Fruit fly (Drosophila melanogaster): Measurements from ENCODE around the gene CG15563.

Gene CG15563

dm6 chr3R:31213227-31213626 is 18.9 kb downstream of the CG15563 start, which contains the start of the genes Zwilch and CG1542 (continued):
- TF ChIP-seq CG11093 (GFP tag; IDR thresholded peaks at IDR 0.05) (no peak), CG9932 (GFP tag; IDR thresholded peaks at IDR 0.05) (0 out of 2 replicates have a peak, but pooled peaks have one; percentile 8), pzg (GFP tag; optimal IDR thresholded peaks at IDR 0.05) (peak; percentile 96), CG34224 (GFP tag; IDR thresholded peaks at IDR 0.05; ENCODE audit: partially characterized antibody) (peak; percentile 74), insv (GFP tag; optimal IDR thresholded peaks at IDR 0.05) (no peak), Ets97D (GFP tag; optimal IDR thresholded peaks at IDR 0.05) (peak; percentile 76), CG34376 (GFP tag; optimal IDR thresholded peaks at IDR 0.05) (no peak), Hand (GFP tag; optimal IDR thresholded peaks at IDR 0.05) (no peak), Hey (tag; optimal IDR thresholded peaks at IDR 0.05) (no peak), CG7745 (tag; optimal IDR thresholded peaks at IDR 0.05) (no peak), Doc3 (GFP tag; IDR thresholded peaks at IDR 0.05; ENCODE audit: partially characterized antibody) (peak; percentile 43), jing (GFP tag; optimal IDR thresholded peaks at IDR 0.05) (no peak), HLHmδ (GFP tag; optimal IDR thresholded peaks at IDR 0.05) (no peak), bab2 (GFP tag; optimal IDR thresholded peaks at IDR 0.05) (no peak), fd102C (GFP tag; optimal IDR thresholded peaks at IDR 0.05) (no peak), Mad (GFP tag; optimal IDR thresholded peaks at IDR 0.05) (no peak), CG9817 (tag; optimal IDR thresholded peaks at IDR 0.05) (no peak), Doc2 (GFP tag; IDR thresholded peaks at IDR 0.05) (no peak), CG9437 (GFP tag; optimal IDR thresholded peaks at IDR 0.05) (no peak), Rx (GFP tag; IDR thresholded peaks at IDR 0.05) (no peak), Atf3 (GFP tag; optimal IDR thresholded peaks at IDR 0.05) (no peak), tin (GFP tag; optimal IDR thresholded peaks at IDR 0.05) (no peak), PHDP (tag; optimal IDR thresholded peaks at IDR 0.05) (no peak)

- no peak for TF ChIP-seq Mad (GFP tag; optimal IDR thresholded peaks at IDR 0.05)
- TF ChIP-seq zen (tag; optimal IDR thresholded peaks at IDR 0.05): no peak
- no peak for TF ChIP-seq gsb (GFP tag; IDR thresholded peaks at IDR 0.05)
- no peak for TF ChIP-seq CG33557 (GFP tag; optimal IDR thresholded peaks at IDR 0.05)
These were observed 21.5 kb downstream of the CG15563 start, which contains the start of gene chp for dm6 chr3R:31210630-31211029. TSS of gene chp (minus strand) at chr3R:31210730.

dm6 chr3R:31197142-31197994 is 34.8 kb downstream of the CG15563 start:
- TF ChIP-seq mam (GFP tag; optimal IDR thresholded peaks at IDR 0.05): no peak
- TF ChIP-seq exex (tag; optimal IDR thresholded peaks at IDR 0.05): peak; percentile 49
- TF ChIP-seq sug (tag; optimal IDR thresholded peaks at IDR 0.05): peak; percentile 98
- no peak for TF ChIP-seq Ptx1 (GFP tag; IDR thresholded peaks at IDR 0.05)
- peak; percentile 5 for TF ChIP-seq CG18599 (GFP tag; optimal IDR thresholded peaks at IDR 0.05)
- TF ChIP-seq CG14050 (GFP tag; IDR thresholded peaks at IDR 0.05): no peak
- no peak for TF ChIP-seq CG2875 (GFP tag; optimal IDR thresholded peaks at IDR 0.05)
- TF ChIP-seq Atf-2 (GFP tag; optimal IDR thresholded peaks at IDR 0.05): no peak
- TF ChIP-seq Pdp1 (GFP tag; optimal IDR thresholded peaks at IDR 0.05): no peak
- TF ChIP-seq CG15479 (GFP tag; optimal IDR thresholded peaks at IDR 0.05): peak; percentile 57
- TF ChIP-seq pnt (GFP tag; optimal IDR thresholded peaks at IDR 0.05): no peak
- no peak for TF ChIP-seq CG6254 (GFP tag; optimal IDR thresholded peaks at IDR 0.05)
- TF ChIP-seq CG16815 (GFP tag; optimal IDR thresholded peaks at IDR 0.05): no peak
- peak; percentile 48 for TF ChIP-seq D19B (GFP tag; optimal IDR thresholded peaks at IDR 0.05)
- peak; percentile 27; the same call in 1 of the 3 replicates for TF ChIP-seq row (GFP tag; IDR thresholded peaks at IDR 0.05)
- no peak for TF ChIP-seq peb (GFP tag; IDR thresholded peaks at IDR 0.05)
- no peak for TF ChIP-seq CG5245 (GFP tag; optimal IDR thresholded peaks at IDR 0.05)
- no peak for TF ChIP-seq BtbVII (GFP tag; optimal IDR thresholded peaks at IDR 0.05)
- no peak for TF ChIP-seq lov (optimal IDR thresholded peaks at IDR 0.05)
- no peak for TF ChIP-seq lov (GFP tag; IDR thresholded peaks at IDR 0.05)
- no peak for TF ChIP-seq stc (GFP tag; IDR thresholded peaks at IDR 0.05)
- TF ChIP-seq Vsx1 (GFP tag; optimal IDR thresholded peaks at IDR 0.05): peak; percentile 21

Measured in whole organism, embryonic.